Fruit fly (Drosophila melanogaster) whole organism, prepupa: ENCODE measurements around the gene CG9921.
A peak's percentile ranks its signal among the peaks of the same experiment; 100 is the strongest.

Source experiments
- Blimp-1 ChIP-seq: fragments of 200-800 bp; sonication (Bioruptor generic); optimal IDR thresholded peaks from 3 replicates; lab custom pipeline; 2017; ENCODE audit warnings: missing biosample characterization, missing genetic modification characterization, mild to moderate bottlenecking, moderate library complexity, missing genetic modification reagents
- CG11294 ChIP-seq: fragments of 200-800 bp; sonication (Bioruptor generic); IDR thresholded peaks from 2 replicates; pipeline ENCODE4 v1.3.6; 2022; ENCODE audit warnings: missing biosample characterization, missing genetic modification characterization
- CG1621 ChIP-seq: fragments of 200-800 bp; sonication (Bioruptor generic); optimal IDR thresholded peaks from 3 replicates; lab custom pipeline; 2018; ENCODE audit warnings: missing biosample characterization, mild to moderate bottlenecking, missing genetic modification characterization
- CG16779 ChIP-seq: fragments of 200-800 bp; sonication (Bioruptor generic); optimal IDR thresholded peaks from 3 replicates; lab custom pipeline; 2017; ENCODE audit warnings: missing biosample characterization, mild to moderate bottlenecking, missing genetic modification characterization
- CG3032 ChIP-seq: fragments of 200-800 bp; optimal IDR thresholded peaks from 2 replicates; lab custom pipeline; 2019; ENCODE audit warnings: missing biosample characterization, mild to moderate bottlenecking, missing genetic modification characterization, moderate library complexity
- CG31627 ChIP-seq: fragments of 200-800 bp; sonication (Bioruptor generic); optimal IDR thresholded peaks from 3 replicates; lab custom pipeline; 2016; ENCODE audit warnings: missing biosample characterization, missing genetic modification characterization
- CG34406 ChIP-seq: fragments of 200-800 bp; sonication (Bioruptor generic); optimal IDR thresholded peaks from 3 replicates; lab custom pipeline; 2016; ENCODE audit warnings: missing biosample characterization, missing genetic modification characterization
- CG3919 ChIP-seq: fragments of 200-800 bp; sonication (Bioruptor generic); optimal IDR thresholded peaks from 3 replicates; lab custom pipeline; 2016; ENCODE audit warnings: missing biosample characterization, missing genetic modification characterization
- CG4318 ChIP-seq: fragments of 200-800 bp; sonication (Bioruptor generic); optimal IDR thresholded peaks from 3 replicates; lab custom pipeline; 2017; ENCODE audit warnings: missing biosample characterization, mild to moderate bottlenecking, missing genetic modification characterization
- CG6276 ChIP-seq: fragments of 200-800 bp; sonication (Bioruptor generic); optimal IDR thresholded peaks from 2 replicates; lab custom pipeline; 2017; ENCODE audit warnings: missing biosample characterization, mild to moderate bottlenecking, missing genetic modification characterization
- CG6792 ChIP-seq: fragments of 200-800 bp; sonication (Bioruptor generic); optimal IDR thresholded peaks from 3 replicates; lab custom pipeline; 2016; ENCODE audit warnings: missing biosample characterization, missing genetic modification characterization
- CG6808 ChIP-seq: fragments of 200-800 bp; sonication (Bioruptor generic); optimal IDR thresholded peaks from 3 replicates; lab custom pipeline; 2017; ENCODE audit warnings: missing biosample characterization, missing genetic modification characterization, mild to moderate bottlenecking, moderate library complexity, missing genetic modification reagents
- CG6854 ChIP-seq: fragments of 200-800 bp; sonication (Bioruptor generic); optimal IDR thresholded peaks from 2 replicates; lab custom pipeline; 2017; ENCODE audit warnings: missing biosample characterization, mild to moderate bottlenecking, missing genetic modification characterization
- CG7368 ChIP-seq: fragments of 200-800 bp; sonication (Bioruptor generic); optimal IDR thresholded peaks from 3 replicates; lab custom pipeline; 2016; ENCODE audit warnings: missing biosample characterization, missing genetic modification characterization
- CG8119 ChIP-seq: fragments of 200-800 bp; sonication (Bioruptor generic); IDR thresholded peaks from 3 replicates; pipeline ENCODE4 v1.3.6; 2022; ENCODE audit warnings: missing biosample characterization, missing genetic modification characterization
- CG8319 ChIP-seq: fragments of 200-800 bp; sonication (Bioruptor generic); optimal IDR thresholded peaks from 3 replicates; lab custom pipeline; 2016; ENCODE audit warnings: missing biosample characterization, missing genetic modification characterization
- CG9139 ChIP-seq: fragments of 200-800 bp; sonication (Bioruptor generic); optimal IDR thresholded peaks from 3 replicates; lab custom pipeline; 2017; ENCODE audit warnings: missing biosample characterization, mild to moderate bottlenecking, missing genetic modification characterization
- Eip78C ChIP-seq: fragments of 200-800 bp; sonication (Bioruptor generic); peaks from one replicate; lab custom pipeline; 2016; ENCODE audit warnings: missing biosample characterization, missing genetic modification characterization
- Eip93F ChIP-seq: fragments of 200-800 bp; sonication (Bioruptor generic); optimal IDR thresholded peaks from 2 replicates; lab custom pipeline; 2016; ENCODE audit warnings: missing biosample characterization, mild to moderate bottlenecking, missing genetic modification characterization
- Ets21C ChIP-seq: fragments of 200-800 bp; sonication (Bioruptor generic); optimal IDR thresholded peaks from 3 replicates; lab custom pipeline; 2016; ENCODE audit warnings: missing biosample characterization, missing genetic modification characterization
- Ets96B ChIP-seq: fragments of 200-800 bp; optimal IDR thresholded peaks from 2 replicates; lab custom pipeline; 2019; ENCODE audit warnings: missing biosample characterization, mild to moderate bottlenecking, missing genetic modification characterization, moderate library complexity
- Gug ChIP-seq: fragments of 200-800 bp; sonication (Bioruptor generic); IDR thresholded peaks from 2 replicates; pipeline ENCODE4 v1.3.6; 2022; ENCODE audit warnings: missing biosample characterization, missing genetic modification characterization
- Hr38 ChIP-seq: sonication (Bioruptor generic); optimal IDR thresholded peaks from 2 replicates; lab custom pipeline; 2016; ENCODE audit warnings: missing biosample characterization, missing genetic modification characterization
- Hr39 ChIP-seq: fragments of 200-800 bp; sonication (Bioruptor generic); optimal IDR thresholded peaks from 2 replicates; lab custom pipeline; 2016; ENCODE audit warnings: missing biosample characterization, missing genetic modification characterization
- Hr4 ChIP-seq: fragments of 200-800 bp; sonication (Bioruptor generic); optimal IDR thresholded peaks from 3 replicates; lab custom pipeline; 2016; ENCODE audit warnings: missing biosample characterization, missing genetic modification characterization
- Lpt ChIP-seq: fragments of 200-800 bp; sonication (Bioruptor generic); optimal IDR thresholded peaks from 3 replicates; lab custom pipeline; 2016; ENCODE audit warnings: missing biosample characterization, missing genetic modification characterization
- OdsH ChIP-seq: fragments of 200-800 bp; sonication (Bioruptor generic); optimal IDR thresholded peaks from 3 replicates; lab custom pipeline; 2016; ENCODE audit warnings: missing biosample characterization, missing genetic modification characterization
- Sox102F ChIP-seq: fragments of 200-800 bp; sonication (Bioruptor generic); optimal IDR thresholded peaks from 2 replicates; lab custom pipeline; 2016; ENCODE audit warnings: missing biosample characterization, mild to moderate bottlenecking, missing genetic modification characterization
- Sox14 ChIP-seq: fragments of 200-800 bp; sonication (Bioruptor generic); optimal IDR thresholded peaks from 3 replicates; lab custom pipeline; 2016; ENCODE audit warnings: missing biosample characterization, missing genetic modification characterization
- achi ChIP-seq: fragments of 200-800 bp; sonication (Bioruptor generic); optimal IDR thresholded peaks from 3 replicates; lab custom pipeline; 2016; ENCODE audit warnings: missing biosample characterization, missing genetic modification characterization
- cyc ChIP-seq: fragments of 200-800 bp; sonication (Bioruptor generic); optimal IDR thresholded peaks from 3 replicates; lab custom pipeline; 2016; ENCODE audit warnings: missing biosample characterization, missing genetic modification characterization
- dac ChIP-seq: fragments of 200-800 bp; sonication (Bioruptor generic); optimal IDR thresholded peaks from 2 replicates; lab custom pipeline; 2017; ENCODE audit warnings: missing biosample characterization, mild to moderate bottlenecking, missing genetic modification characterization
- dsx ChIP-seq: fragments of 200-800 bp; optimal IDR thresholded peaks from 3 replicates; lab custom pipeline; 2019; ENCODE audit warnings: missing biosample characterization, mild to moderate bottlenecking, missing genetic modification characterization, moderate library complexity; ENCODE audit not compliant: poor library complexity, severe bottlenecking
- esn ChIP-seq: fragments of 200-800 bp; sonication (Bioruptor generic); optimal IDR thresholded peaks from 2 replicates; lab custom pipeline; 2016; ENCODE audit warnings: missing biosample characterization, mild to moderate bottlenecking, missing genetic modification characterization, moderate library complexity
- fd59A ChIP-seq: fragments of 200-800 bp; sonication (Bioruptor generic); optimal IDR thresholded peaks from 2 replicates; lab custom pipeline; 2017; ENCODE audit warnings: missing biosample characterization, mild to moderate bottlenecking, missing genetic modification characterization, missing genetic modification reagents
- fkh ChIP-seq: fragments of 200-800 bp; sonication (Bioruptor generic); optimal IDR thresholded peaks from 3 replicates; lab custom pipeline; 2017; ENCODE audit warnings: missing biosample characterization, mild to moderate bottlenecking, missing genetic modification characterization, moderate library complexity
- lz ChIP-seq: fragments of 200-800 bp; sonication (Bioruptor generic); optimal IDR thresholded peaks from 3 replicates; lab custom pipeline; 2016; ENCODE audit warnings: missing biosample characterization, missing genetic modification characterization
- net ChIP-seq: fragments of 200-800 bp; sonication (Bioruptor generic); optimal IDR thresholded peaks from 3 replicates; lab custom pipeline; 2016; ENCODE audit warnings: missing biosample characterization, missing genetic modification characterization
- pdm3 ChIP-seq: fragments of 200-800 bp; sonication (Bioruptor generic); optimal IDR thresholded peaks from 3 replicates; lab custom pipeline; 2016; ENCODE audit warnings: missing biosample characterization, missing genetic modification characterization
- salr ChIP-seq, 2 experiments: fragments of 200-800 bp; sonication (Bioruptor generic); optimal IDR thresholded peaks; 3 replicates each; lab custom pipeline; 2016 to 2018; ENCODE audit warnings: missing biosample characterization in 2 of 2, missing genetic modification characterization in 2 of 2, mild to moderate bottlenecking in 1 of 2
- ss ChIP-seq, 2 experiments: fragments of 200-800 bp; sonication (Bioruptor generic); optimal IDR thresholded peaks; 2 replicates in 1 of 2; 3 replicates in 1 of 2; lab custom pipeline; 2017 to 2018; ENCODE audit warnings: mild to moderate bottlenecking in 2 of 2, missing biosample characterization in 2 of 2, missing genetic modification characterization in 2 of 2, moderate library complexity in 1 of 2
- svp ChIP-seq: fragments of 200-800 bp; sonication (Bioruptor generic); peaks from one replicate; lab custom pipeline; 2016; ENCODE audit warnings: missing biosample characterization, missing genetic modification characterization
- topi ChIP-seq: fragments of 200-800 bp; sonication (Bioruptor generic); optimal IDR thresholded peaks from 3 replicates; lab custom pipeline; 2016; ENCODE audit warnings: missing biosample characterization, missing genetic modification characterization
- vri ChIP-seq: fragments of 200-800 bp; sonication (Bioruptor generic); optimal IDR thresholded peaks from 3 replicates; lab custom pipeline; 2016; ENCODE audit warnings: missing biosample characterization, mild to moderate bottlenecking, missing genetic modification characterization

Gene CG9921

dm6 chrX:16320197-16320921 is 13.0 kb downstream of the CG9921 start, which contains the start of gene Cyp1 (continued):
- no peak for TF ChIP-seq Ets21C
- TF ChIP-seq fkh, result no peak
- TF ChIP-seq cyc (GFP tag; lab: Kevin White, UChicago), result peak; percentile 11
- TF ChIP-seq CG6792 (GFP tag; lab: Kevin White, UChicago), result no peak
- TF ChIP-seq CG6808 (GFP tag; lab: Kevin White, UChicago), result peak; percentile 33
- no peak for TF ChIP-seq Gug (GFP tag; lab: Robert Waterston, UW)
- TF ChIP-seq fd59A (GFP tag; lab: Kevin White, UChicago), result no peak
- TF ChIP-seq ss (GFP tag; optimal IDR thresholded peaks at IDR 0.05; lab: Kevin White, UChicago), result no peak
- no peak for TF ChIP-seq CG4318
- peak; percentile 43 for TF ChIP-seq lz (GFP tag; lab: Kevin White, UChicago)
- no peak for TF ChIP-seq Blimp-1
- no peak for TF ChIP-seq Hr38 (GFP tag; lab: Kevin White, UChicago)
- peak; percentile 12 for TF ChIP-seq CG6854
- peak; percentile 22; the same call in 1 of the 2 replicates for TF ChIP-seq CG11294
- TF ChIP-seq CG7368, result no peak
- TF ChIP-seq Hr39 (GFP tag; lab: Kevin White, UChicago), result no peak
- TF ChIP-seq Hr4 (GFP tag; lab: Kevin White, UChicago), result no peak
- TF ChIP-seq CG3032 (tag; lab: Kevin White, UChicago), result no peak
- no peak for TF ChIP-seq dsx
- TF ChIP-seq CG6276, result no peak
- TF ChIP-seq CG16779 (tag; lab: Kevin White, UChicago), result no peak
- TF ChIP-seq Eip78C (GFP tag; lab: Kevin White, UChicago), result peak; percentile 76
- no peak for TF ChIP-seq Eip93F (GFP tag; lab: Kevin White, UChicago)
- no peak for TF ChIP-seq CG9139
- TF ChIP-seq CG1621, result peak; percentile 52

dm6 chrX:16319558-16319924 is 13.9 kb downstream of the CG9921 start:
- no peak for TF ChIP-seq OdsH (GFP tag; lab: Kevin White, UChicago)
- no peak for TF ChIP-seq CG6854

- TF ChIP-seq achi (GFP tag; lab: Kevin White, UChicago) (no peak), topi (GFP tag; lab: Kevin White, UChicago) (peak; percentile 66), esn (GFP tag; lab: Kevin White, UChicago) (peak; percentile 70), Blimp-1 (no peak), pdm3 (GFP tag; lab: Kevin White, UChicago) (peak; percentile 85), Sox14 (peak; percentile 71), Sox102F (GFP tag; lab: Kevin White, UChicago) (no peak), CG8119 (GFP tag; lab: Robert Waterston, UW) (peak; percentile 78), Gug (GFP tag; lab: Robert Waterston, UW) (peak; percentile 76), salr (GFP tag; optimal IDR thresholded peaks at IDR 0.05; lab: Kevin White, UChicago) (no peak), Ets96B (tag; lab: Kevin White, UChicago) (peak; percentile 74), CG6808 (GFP tag; lab: Kevin White, UChicago) (peak; percentile 44), CG11294 (0 out of 2 replicates have a peak, but pooled peaks have one; percentile 44), Hr4 (GFP tag; lab: Kevin White, UChicago) (peak; percentile 79), vri (GFP tag; lab: Kevin White, UChicago) (peak; percentile 87), OdsH (GFP tag; lab: Kevin White, UChicago) (peak; percentile 79), CG8319 (GFP tag; lab: Kevin White, UChicago) (peak; percentile 57), Hr38 (GFP tag; lab: Kevin White, UChicago) (no peak), CG3919 (GFP tag; lab: Kevin White, UChicago) (no peak), CG31627 (GFP tag; lab: Kevin White, UChicago) (peak; percentile 65), dsx (peak; percentile 49), CG34406 (GFP tag; lab: Kevin White, UChicago) (peak; percentile 40), Hr39 (GFP tag; lab: Kevin White, UChicago) (peak; percentile 73), Eip78C (GFP tag; lab: Kevin White, UChicago) (peak; percentile 95), svp (GFP tag; lab: Kevin White, UChicago) (peak; percentile 72), CG6854 (no peak), dac (GFP tag; lab: Kevin White, UChicago) (peak; percentile 45), Lpt (GFP tag; lab: Kevin White, UChicago) (peak; percentile 72), CG3032 (tag; lab: Kevin White, UChicago) (peak; percentile 76), CG6276 (peak; percentile 22), fkh (peak; percentile 83), net (GFP tag; lab: Kevin White, UChicago) (peak; percentile 83)
These were observed 14.4 kb downstream of the CG9921 start for dm6 chrX:16318858-16319557.
